Worm (Caenorhabditis elegans): Measurements from ENCODE around the gene ZK742.4.

DNA sequence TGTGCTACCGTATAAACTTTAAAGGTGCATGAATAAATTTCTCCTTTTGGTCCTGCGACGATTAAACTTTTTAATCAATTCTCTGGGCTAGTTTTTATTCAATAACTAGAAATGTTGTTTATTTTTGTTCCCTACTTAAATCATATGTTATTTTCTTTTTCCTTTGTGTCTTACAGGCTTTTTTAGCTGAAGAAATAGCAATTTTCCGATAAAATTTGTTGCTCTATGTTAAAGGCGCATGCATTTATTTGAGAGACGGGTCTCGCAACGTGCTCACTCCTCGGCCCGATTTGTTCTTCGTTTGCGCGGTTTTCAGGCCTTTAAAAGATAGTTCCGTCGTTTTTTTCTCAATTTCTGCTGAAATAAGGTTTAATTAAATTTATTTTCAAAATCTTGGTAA lies 42.3 kb upstream of the ZK742.4 start:
- no peak for TF ChIP-seq ama-1 (optimal IDR thresholded peaks at IDR 0.05)
- TF ChIP-seq hmg-4 (GFP tag; optimal IDR thresholded peaks at IDR 0.05) = no peak
- no peak for TF ChIP-seq B0310.2 (tag; optimal IDR thresholded peaks at IDR 0.05)
- no peak for TF ChIP-seq ceh-36 (tag; optimal IDR thresholded peaks at IDR 0.05)
- no peak for TF ChIP-seq ceh-13 (GFP tag; optimal IDR thresholded peaks at IDR 0.05)
- TF ChIP-seq tbx-37 (GFP tag; conservative IDR thresholded peaks at IDR 0.05) = no peak

All from whole organism, early embryonic.